Worm (Caenorhabditis elegans) whole organism, L1 larva: ENCODE measurements around the gene srlf-5.

Experiments used
- F16B12.6 ChIP-seq: fragments of 150-350 bp; optimal IDR thresholded peaks from 2 replicates; lab custom pipeline; 2014; ENCODE audit warnings: missing biosample characterization, missing genetic modification characterization
- ceh-82 ChIP-seq, 3 experiments: fragments of 150-350 bp in 1 of 3; sonication (generic microtip) in 2 of 3; optimal IDR thresholded peaks; 2 replicates each; lab custom pipeline; 2014 to 2017; ENCODE audit warnings: missing biosample characterization in 3 of 3, missing genetic modification characterization in 3 of 3
- jun-1 ChIP-seq: fragments of 150-350 bp; optimal IDR thresholded peaks from 2 replicates; lab custom pipeline; 2014; ENCODE audit warnings: missing biosample characterization, missing genetic modification reagents, missing genetic modification characterization
- lin-13 ChIP-seq: fragments of 150-350 bp; optimal IDR thresholded peaks from 2 replicates; lab custom pipeline; 2014; ENCODE audit warnings: missing biosample characterization, missing genetic modification reagents, missing genetic modification characterization
- lin-35 ChIP-seq, 2 experiments: fragments of 150-350 bp; optimal IDR thresholded peaks; 2 replicates each; lab custom pipeline; 2014; ENCODE audit warnings: missing biosample characterization in 2 of 2, missing genetic modification characterization in 2 of 2, missing genetic modification reagents in 2 of 2
- nhr-28 ChIP-seq: fragments of 150-350 bp; optimal IDR thresholded peaks from 2 replicates; lab custom pipeline; 2014; ENCODE audit warnings: missing biosample characterization, missing genetic modification characterization
- pag-3 ChIP-seq: sonication (generic microtip); optimal IDR thresholded peaks from 2 replicates; lab custom pipeline; 2017; ENCODE audit warnings: missing genetic modification characterization, mild to moderate bottlenecking, missing compliant biosample characterization, antibody characterized with exemption, borderline replicate concordance; ENCODE audit not compliant: insufficient read depth
- sup-37 ChIP-seq: fragments of 200-800 bp; sonication (Bioruptor generic); optimal IDR thresholded peaks from 2 replicates; lab custom pipeline; 2018; ENCODE audit warnings: mild to moderate bottlenecking, missing genetic modification characterization, missing compliant biosample characterization
- unc-130 ChIP-seq: fragments of 150-350 bp; optimal IDR thresholded peaks from 2 replicates; lab custom pipeline; 2017; ENCODE audit warnings: missing biosample characterization, missing genetic modification characterization, inconsistent platforms
- unc-62 ChIP-seq: fragments of 150-350 bp; optimal IDR thresholded peaks from 2 replicates; lab custom pipeline; 2014; ENCODE audit warnings: missing biosample characterization, missing genetic modification reagents, missing genetic modification characterization

ce11 chrIV:12962564-12962963, 36.0 kb upstream of the srlf-5 start, which contains the start of gene F55G11.8:
- TF ChIP-seq sup-37 (GFP tag; lab: Kevin White, UChicago) (no peak), pag-3 (tag; lab: Kevin White, UChicago) (no peak), lin-13 (GFP tag; lab: Kevin White, UChicago) (no peak), unc-130 (tag; lab: Kevin White, UChicago) (no peak), ceh-82 (tag; optimal IDR thresholded peaks at IDR 0.05; lab: Kevin White, UChicago) (no peak), jun-1 (no peak), lin-35 (GFP tag; optimal IDR thresholded peaks at IDR 0.05; lab: Kevin White, UChicago) (no peak), unc-62 (GFP tag; lab: Kevin White, UChicago) (no peak), F16B12.6 (no peak), nhr-28 (tag; lab: Kevin White, UChicago) (no peak)
